Worm (Caenorhabditis elegans) whole organism, young adult: ENCODE measurements around the gene E02C12.12.
A peak's percentile ranks its signal among the peaks of the same experiment; 100 is the strongest.

ENCODE experiments used
- B0035.1 ChIP-seq: sonication (generic microtip); optimal IDR thresholded peaks from 2 replicates; lab custom pipeline; 2016; ENCODE audit warnings: missing genetic modification characterization, mild to moderate bottlenecking, missing compliant biosample characterization, missing genotype, missing genetic modification reagents
- B0261.1 ChIP-seq: sonication (generic microtip); optimal IDR thresholded peaks from 2 replicates; lab custom pipeline; 2016; ENCODE audit warnings: mild to moderate bottlenecking, missing genetic modification characterization, moderate library complexity, missing compliant biosample characterization
- B0336.3 ChIP-seq: fragments of 200-800 bp; sonication (Bioruptor generic); IDR thresholded peaks from 2 replicates; pipeline ENCODE4 v1.3.6; 2022; ENCODE audit warnings: missing genetic modification characterization, missing compliant biosample characterization
- C06A6.2 ChIP-seq: fragments of 200-800 bp; sonication (Bioruptor generic); conservative IDR thresholded peaks from 2 replicates; pipeline ENCODE4 v1.3.6; 2022; ENCODE audit warnings: missing genetic modification characterization, missing compliant biosample characterization
- C17E4.6 ChIP-seq: fragments of 200-800 bp; sonication (Bioruptor generic); IDR thresholded peaks from 2 replicates; pipeline ENCODE4 v1.3.6; 2022; ENCODE audit warnings: missing genetic modification reagents, missing genetic modification characterization, missing compliant biosample characterization
- D2030.7 ChIP-seq: fragments of 200-800 bp; sonication (Bioruptor generic); IDR thresholded peaks from 2 replicates; pipeline ENCODE4 v1.3.6; 2022; ENCODE audit warnings: missing genetic modification reagents, missing genetic modification characterization, missing compliant biosample characterization
- F23B12.7 ChIP-seq: sonication (generic microtip); optimal IDR thresholded peaks from 2 replicates; lab custom pipeline; 2017; ENCODE audit warnings: missing genetic modification characterization, mild to moderate bottlenecking, missing compliant biosample characterization, antibody characterized with exemption, moderate library complexity; ENCODE audit not compliant: insufficient read depth
- F52B5.7 ChIP-seq: sonication (generic microtip); optimal IDR thresholded peaks from 2 replicates; lab custom pipeline; 2016; ENCODE audit warnings: mild to moderate bottlenecking, missing genetic modification characterization, missing compliant biosample characterization
- F55B11.4 ChIP-seq: sonication (generic microtip); optimal IDR thresholded peaks from 2 replicates; lab custom pipeline; 2016; ENCODE audit warnings: missing compliant biosample characterization, missing genetic modification characterization, borderline replicate concordance; ENCODE audit not compliant: insufficient read depth
- T07F8.4 ChIP-seq: sonication (generic microtip); optimal IDR thresholded peaks from 2 replicates; lab custom pipeline; 2016; ENCODE audit warnings: mild to moderate bottlenecking, missing genetic modification characterization, moderate library complexity, missing compliant biosample characterization
- Y56A3A.18 ChIP-seq: fragments of 200-800 bp; sonication (Bioruptor generic); IDR thresholded peaks from 2 replicates; pipeline ENCODE4 v1.3.6; 2022; ENCODE audit warnings: missing genetic modification reagents, missing genetic modification characterization, missing compliant biosample characterization
- Y79H2A.3 ChIP-seq: fragments of 200-800 bp; sonication (Bioruptor generic); conservative IDR thresholded peaks from 2 replicates; pipeline ENCODE4 v1.3.6; 2022; ENCODE audit warnings: missing genetic modification reagents, missing genetic modification characterization, missing compliant biosample characterization
- aptf-2 ChIP-seq: fragments of 200-800 bp; sonication (Bioruptor generic); conservative IDR thresholded peaks from 2 replicates; pipeline ENCODE4 v1.3.6; 2022; ENCODE audit warnings: missing genetic modification reagents, missing genetic modification characterization, missing compliant biosample characterization
- aptf-3 ChIP-seq: fragments of 200-800 bp; sonication (Bioruptor generic); IDR thresholded peaks from 2 replicates; pipeline ENCODE4 v1.3.6; 2022; ENCODE audit warnings: missing genetic modification characterization, missing compliant biosample characterization
- atf-7 ChIP-seq: sonication (generic microtip); optimal IDR thresholded peaks from 2 replicates; lab custom pipeline; 2017; ENCODE audit warnings: mild to moderate bottlenecking, missing genetic modification characterization, missing compliant biosample characterization
- attf-5 ChIP-seq: fragments of 200-800 bp; sonication (Bioruptor generic); optimal IDR thresholded peaks from 2 replicates; lab custom pipeline; 2018; ENCODE audit warnings: mild to moderate bottlenecking, missing genetic modification characterization, missing compliant biosample characterization
- bed-1 ChIP-seq: fragments of 200-800 bp; sonication (Bioruptor generic); IDR thresholded peaks from 2 replicates; pipeline ENCODE4 v1.3.6; 2022; ENCODE audit warnings: missing genetic modification reagents, missing genetic modification characterization, missing compliant biosample characterization
- cebp-1 ChIP-seq, 2 experiments: fragments of 200-800 bp in 1 of 2; sonication (Bioruptor generic) in 1 of 2; sonication (generic microtip) in 1 of 2; IDR thresholded peaks in 1 of 2; optimal IDR thresholded peaks in 1 of 2; 2 replicates each; pipeline versions ENCODE4 v1.3.6 to Lab custom; 2017 to 2022; ENCODE audit warnings: missing compliant biosample characterization in 2 of 2, missing genetic modification characterization in 2 of 2, mild to moderate bottlenecking in 1 of 2, missing genetic modification reagents in 1 of 2, moderate library complexity in 1 of 2
- cebp-2 ChIP-seq: fragments of 200-800 bp; sonication (Bioruptor generic); IDR thresholded peaks from 2 replicates; pipeline ENCODE4 v1.3.6; 2022; ENCODE audit warnings: missing genetic modification characterization, missing compliant biosample characterization
- ceh-40 ChIP-seq: fragments of 200-800 bp; sonication (Bioruptor generic); IDR thresholded peaks from 2 replicates; pipeline ENCODE4 v1.3.6; 2022; ENCODE audit warnings: missing genetic modification characterization, missing compliant biosample characterization
- ceh-58 ChIP-seq: fragments of 200-800 bp; sonication (Bioruptor generic); IDR thresholded peaks from 2 replicates; pipeline ENCODE4 v1.3.6; 2022; ENCODE audit warnings: missing genetic modification characterization, missing compliant biosample characterization
- ceh-91 ChIP-seq: fragments of 200-800 bp; sonication (Bioruptor generic); IDR thresholded peaks from 2 replicates; pipeline ENCODE4 v1.3.6; 2022; ENCODE audit warnings: missing genetic modification reagents, missing genetic modification characterization, missing compliant biosample characterization
- ekl-4 ChIP-seq: fragments of 200-800 bp; sonication (Bioruptor generic); IDR thresholded peaks from 2 replicates; pipeline ENCODE4 v1.3.6; 2022; ENCODE audit warnings: missing genetic modification reagents, missing genetic modification characterization, missing compliant biosample characterization
- fkh-3 ChIP-seq: sonication (generic microtip); optimal IDR thresholded peaks from 2 replicates; lab custom pipeline; 2016; ENCODE audit warnings: mild to moderate bottlenecking, missing genetic modification characterization, missing compliant biosample characterization
- hlh-26 ChIP-seq: fragments of 200-800 bp; sonication (Bioruptor generic); conservative IDR thresholded peaks from 2 replicates; pipeline ENCODE4 v1.3.6; 2022; ENCODE audit warnings: missing genetic modification reagents, missing genetic modification characterization, missing compliant biosample characterization
- hmg-1.2 ChIP-seq: fragments of 200-800 bp; sonication (Bioruptor generic); IDR thresholded peaks from 2 replicates; pipeline ENCODE4 v1.3.6; 2022; ENCODE audit warnings: missing genetic modification reagents, missing genetic modification characterization, missing compliant biosample characterization
- hsf-1 ChIP-seq: fragments of 200-800 bp; sonication (Bioruptor generic); IDR thresholded peaks from 2 replicates; pipeline ENCODE4 v1.3.6; 2022; ENCODE audit warnings: missing genetic modification reagents, missing genetic modification characterization, missing compliant biosample characterization
- madf-6 ChIP-seq: fragments of 200-800 bp; sonication (Bioruptor generic); IDR thresholded peaks from 2 replicates; pipeline ENCODE4 v1.3.6; 2022; ENCODE audit warnings: missing genetic modification reagents, missing genetic modification characterization, missing compliant biosample characterization
- madf-8 ChIP-seq: fragments of 200-800 bp; sonication (Bioruptor generic); conservative IDR thresholded peaks from 2 replicates; pipeline ENCODE4 v1.3.6; 2022; ENCODE audit warnings: missing genetic modification reagents, missing genetic modification characterization, missing compliant biosample characterization
- mel-28 ChIP-seq: sonication (generic microtip); optimal IDR thresholded peaks from 2 replicates; lab custom pipeline; 2016; ENCODE audit warnings: borderline replicate concordance, mild to moderate bottlenecking, missing genetic modification characterization, missing compliant biosample characterization
- mes-4 ChIP-seq: sonication (generic microtip); optimal IDR thresholded peaks from 2 replicates; lab custom pipeline; 2016; ENCODE audit warnings: missing genotype, missing genetic modification characterization, missing compliant biosample characterization
- nfya-1 ChIP-seq: sonication (generic microtip); optimal IDR thresholded peaks from 2 replicates; lab custom pipeline; 2017; ENCODE audit warnings: antibody characterized with exemption, missing compliant biosample characterization, missing genetic modification characterization, borderline replicate concordance; ENCODE audit not compliant: insufficient read depth
- pbrm-1 ChIP-seq: fragments of 200-800 bp; sonication (Bioruptor generic); IDR thresholded peaks from 2 replicates; pipeline ENCODE4 v1.3.6; 2022; ENCODE audit warnings: missing genetic modification reagents, missing genetic modification characterization, missing compliant biosample characterization
- pha-4 ChIP-seq: fragments of 150-350 bp; sonication (generic microtip); optimal IDR thresholded peaks from 2 replicates; lab custom pipeline; 2014; ENCODE audit warnings: missing biosample characterization, missing genetic modification reagents, missing genetic modification characterization
- rcor-1 ChIP-seq: fragments of 200-800 bp; sonication (Bioruptor generic); IDR thresholded peaks from 2 replicates; pipeline ENCODE4 v1.3.6; 2022; ENCODE audit warnings: missing genetic modification reagents, missing genetic modification characterization, missing compliant biosample characterization
- rpc-1 ChIP-seq, 2 experiments: fragments of 150-350 bp in 1 of 2; sonication (generic microtip) in 1 of 2; optimal IDR thresholded peaks; 2 replicates each; lab custom pipeline; 2014 to 2018; ENCODE audit warnings: missing biosample characterization in 1 of 2, missing genetic modification characterization in 1 of 2, missing genetic modification reagents in 1 of 2, missing genotype in 1 of 2
- snpc-4 ChIP-seq, 5 experiments: fragments of 150-350 bp in 1 of 5; sonication (generic microtip) in 4 of 5; optimal IDR thresholded peaks; 2 replicates each; lab custom pipeline; 2014 to 2018; ENCODE audit warnings: missing genetic modification characterization in 5 of 5, missing biosample characterization in 3 of 5, antibody characterized with exemption in 2 of 5, mild to moderate bottlenecking in 2 of 5, missing compliant biosample characterization in 2 of 5, missing genotype in 2 of 5, moderate library complexity in 2 of 5, missing genetic modification reagents in 1 of 5
- tbp1 ChIP-seq: fragments of 200-800 bp; sonication (Bioruptor generic); optimal IDR thresholded peaks from 2 replicates; lab custom pipeline; 2018; ENCODE audit warnings: mild to moderate bottlenecking, missing genetic modification characterization, missing compliant biosample characterization
- tbx-9 ChIP-seq: sonication (generic microtip); optimal IDR thresholded peaks from 2 replicates; lab custom pipeline; 2016; ENCODE audit warnings: borderline replicate concordance, missing genetic modification characterization, inconsistent platforms, missing compliant biosample characterization
- unc-130 ChIP-seq: sonication (generic microtip); optimal IDR thresholded peaks from 2 replicates; lab custom pipeline; 2016; ENCODE audit warnings: missing genetic modification reagents, missing genetic modification characterization, missing compliant biosample characterization
- zfh-2 ChIP-seq: fragments of 200-800 bp; sonication (Bioruptor generic); conservative IDR thresholded peaks from 2 replicates; pipeline ENCODE4 v1.3.6; 2022; ENCODE audit warnings: missing genetic modification reagents, missing genetic modification characterization, missing compliant biosample characterization
- ztf-22 ChIP-seq: fragments of 200-800 bp; sonication (Bioruptor generic); optimal IDR thresholded peaks from 2 replicates; lab custom pipeline; 2018; ENCODE audit warnings: mild to moderate bottlenecking, missing genetic modification characterization, moderate library complexity, missing compliant biosample characterization
- ztf-25 ChIP-seq: fragments of 200-800 bp; sonication (Bioruptor generic); IDR thresholded peaks from 2 replicates; pipeline ENCODE4 v1.3.6; 2022; ENCODE audit warnings: missing genetic modification reagents, missing genetic modification characterization, missing compliant biosample characterization

The E02C12.12 gene

ce11 chrV:9341814-9342213 is 40.3 kb downstream of the E02C12.12 start (continued):
- peak; percentile 73; the same call in 1 of the 2 replicates for TF ChIP-seq hsf-1 (GFP tag; lab: Robert Waterston, UW)
- TF ChIP-seq ztf-25 (GFP tag; lab: Robert Waterston, UW): 0 out of 2 replicates have a peak, but pooled peaks have one; percentile 57
- TF ChIP-seq Y56A3A.18 (GFP tag; lab: Robert Waterston, UW): peak; percentile 93
- TF ChIP-seq pbrm-1 (GFP tag; lab: Robert Waterston, UW): peak; percentile 88
- TF ChIP-seq cebp-2 (GFP tag; lab: Robert Waterston, UW): peak; percentile 92
- 0 out of 2 replicates have a peak, but pooled peaks have one; percentile 12 for TF ChIP-seq aptf-2 (GFP tag; lab: Robert Waterston, UW)
- TF ChIP-seq madf-6: peak; percentile 61
- peak; percentile 56; the same call in 1 of the 2 replicates for TF ChIP-seq C17E4.6 (GFP tag; lab: Robert Waterston, UW)
- peak; percentile 90 for TF ChIP-seq C06A6.2 (GFP tag; lab: Robert Waterston, UW)

- TF ChIP-seq F52B5.7 (tag; lab: Kevin White, UChicago) (no peak), pbrm-1 (GFP tag; lab: Robert Waterston, UW) (peak; percentile 80), rpc-1 (optimal IDR thresholded peaks at IDR 0.05; lab: Kevin White, UChicago) (no peak), rpc-1 (tag; optimal IDR thresholded peaks at IDR 0.05; lab: Kevin White, UChicago) (no peak), tbx-9 (tag; lab: Kevin White, UChicago) (no peak), hsf-1 (GFP tag; lab: Robert Waterston, UW) (peak; percentile 59; the same call in 1 of the 2 replicates), tbp1 (no peak), ztf-22 (GFP tag; lab: Kevin White, UChicago) (no peak), rcor-1 (GFP tag; lab: Robert Waterston, UW) (no peak; the same call in 1 of the 2 replicates), mel-28 (tag; lab: Kevin White, UChicago) (peak; percentile 21), fkh-3 (tag; lab: Kevin White, UChicago) (no peak), mes-4 (tag; lab: Kevin White, UChicago) (no peak), aptf-3 (GFP tag; lab: Robert Waterston, UW) (0 out of 2 replicates have a peak, but pooled peaks have one; percentile 11), zfh-2 (GFP tag; lab: Robert Waterston, UW) (0 out of 2 replicates have a peak, but pooled peaks have one; percentile 4), ekl-4 (GFP tag; lab: Robert Waterston, UW) (peak; percentile 75), F23B12.7 (tag; lab: Kevin White, UChicago) (no peak), attf-5 (GFP tag; lab: Kevin White, UChicago) (no peak), hmg-1.2 (GFP tag; lab: Robert Waterston, UW) (peak; percentile 62), D2030.7 (GFP tag; lab: Robert Waterston, UW) (peak; percentile 26; the same call in 1 of the 2 replicates), madf-8 (no peak), ceh-91 (GFP tag; lab: Robert Waterston, UW) (peak; percentile 59; the same call in 1 of the 2 replicates), nfya-1 (no peak), Y79H2A.3 (GFP tag; lab: Robert Waterston, UW) (peak; percentile 92), B0336.3 (peak; percentile 52), ceh-40 (GFP tag; lab: Robert Waterston, UW) (peak; percentile 75), atf-7 (tag; lab: Kevin White, UChicago) (peak; percentile 16), snpc-4 (GFP tag; optimal IDR thresholded peaks at IDR 0.05; lab: Kevin White, UChicago) (no peak), snpc-4 (tag; optimal IDR thresholded peaks at IDR 0.05; lab: Kevin White, UChicago) (no peak), T07F8.4 (tag; lab: Kevin White, UChicago) (no peak), Y56A3A.18 (GFP tag; lab: Robert Waterston, UW) (peak; percentile 94), hlh-26 (no peak), cebp-1 (GFP tag; IDR thresholded peaks at IDR 0.05; lab: Robert Waterston, UW) (peak; percentile 70), cebp-1 (tag; optimal IDR thresholded peaks at IDR 0.05; lab: Kevin White, UChicago) (peak; percentile 62), F55B11.4 (tag; lab: Kevin White, UChicago) (no peak), B0035.1 (no peak), bed-1 (0 out of 2 replicates have a peak, but pooled peaks have one; percentile 23), ceh-58 (GFP tag; lab: Robert Waterston, UW) (0 out of 2 replicates have a peak, but pooled peaks have one; percentile 86), unc-130 (no peak), B0261.1 (tag; lab: Kevin White, UChicago) (no peak), pha-4 (tag; lab: Kevin White, UChicago) (no peak)
Observed at ce11 chrV:9340318-9340717, 41.8 kb downstream of the E02C12.12 start.
